Fruit fly (Drosophila melanogaster) whole organism, embryonic: ENCODE results near the gene Cyp28c1.

Experiments used
- BEAF-32 ChIP-seq: fragments of 200-800 bp; sonication (Bioruptor generic); optimal IDR thresholded peaks from 3 replicates; lab custom pipeline; 2017; ENCODE audit warnings: missing biosample characterization, missing genetic modification characterization, mild to moderate bottlenecking, moderate library complexity, missing genetic modification reagents
- CG10147 ChIP-seq: fragments of 200-800 bp; sonication (Bioruptor generic); optimal IDR thresholded peaks from 2 replicates; lab custom pipeline; 2019; ENCODE audit warnings: missing biosample characterization, mild to moderate bottlenecking, missing genetic modification characterization, moderate library complexity
- CG10267 ChIP-seq: fragments of 200-800 bp; sonication (Bioruptor generic); optimal IDR thresholded peaks from 2 replicates; lab custom pipeline; 2018; ENCODE audit warnings: missing biosample characterization, mild to moderate bottlenecking, missing genetic modification characterization, moderate library complexity
- CG13287 ChIP-seq: fragments of 200-800 bp; sonication (Bioruptor generic); IDR thresholded peaks from 2 replicates; pipeline ENCODE4 v1.3.6; 2022; ENCODE audit warnings: missing biosample characterization, missing genetic modification characterization; ENCODE audit not compliant: partially characterized antibody
- CG14441 ChIP-seq: fragments of 200-800 bp; sonication (Bioruptor generic); IDR thresholded peaks from 2 replicates; pipeline ENCODE4 v1.3.6; 2022; ENCODE audit warnings: missing biosample characterization, missing genetic modification characterization
- CG17328 ChIP-seq: fragments of 200-800 bp; sonication (Bioruptor generic); IDR thresholded peaks from 2 replicates; pipeline ENCODE4 v1.3.6; 2022; ENCODE audit warnings: missing biosample characterization, missing genetic modification characterization
- CG17361 ChIP-seq: fragments of 200-800 bp; sonication (Bioruptor generic); IDR thresholded peaks from 3 replicates; pipeline ENCODE4 v1.3.6; 2022; ENCODE audit warnings: missing biosample characterization, missing genetic modification characterization
- CG2120 ChIP-seq: fragments of 200-800 bp; sonication (Bioruptor generic); optimal IDR thresholded peaks from 3 replicates; lab custom pipeline; 2016; ENCODE audit warnings: missing biosample characterization, missing genetic modification characterization
- CG2678 ChIP-seq: fragments of 200-800 bp; sonication (Bioruptor generic); optimal IDR thresholded peaks from 3 replicates; lab custom pipeline; 2019; ENCODE audit warnings: missing biosample characterization, mild to moderate bottlenecking, missing genetic modification characterization, moderate library complexity
- CG2712 ChIP-seq: fragments of 200-800 bp; optimal IDR thresholded peaks from 3 replicates; lab custom pipeline; 2019; ENCODE audit warnings: missing biosample characterization, mild to moderate bottlenecking, missing genetic modification characterization, moderate library complexity
- CG31365 ChIP-seq: fragments of 200-800 bp; sonication (Bioruptor generic); optimal IDR thresholded peaks from 2 replicates; lab custom pipeline; 2018; ENCODE audit warnings: missing biosample characterization, mild to moderate bottlenecking, missing genetic modification characterization
- CG3838 ChIP-seq: fragments of 200-800 bp; sonication (Bioruptor generic); optimal IDR thresholded peaks from 3 replicates; lab custom pipeline; 2016; ENCODE audit warnings: missing biosample characterization, missing genetic modification characterization
- CG4404 ChIP-seq: fragments of 200-800 bp; sonication (Bioruptor generic); IDR thresholded peaks from 2 replicates; pipeline ENCODE4 v1.3.6; 2022; ENCODE audit warnings: missing biosample characterization, missing genetic modification characterization
- CG6272 ChIP-seq: fragments of 200-800 bp; sonication (Bioruptor generic); IDR thresholded peaks from 2 replicates; pipeline ENCODE4 v1.3.6; 2022; ENCODE audit warnings: missing biosample characterization, missing genetic modification characterization
- CG6683 ChIP-seq: fragments of 200-800 bp; sonication (Bioruptor generic); optimal IDR thresholded peaks from 2 replicates; lab custom pipeline; 2017; ENCODE audit warnings: missing biosample characterization, mild to moderate bottlenecking, missing genetic modification characterization, missing genetic modification reagents
- CG7271 ChIP-seq: fragments of 200-800 bp; sonication (Bioruptor generic); optimal IDR thresholded peaks from 2 replicates; lab custom pipeline; 2018; ENCODE audit warnings: missing biosample characterization, mild to moderate bottlenecking, missing genetic modification characterization, moderate library complexity
- CG9609 ChIP-seq: fragments of 200-800 bp; sonication (Bioruptor generic); optimal IDR thresholded peaks from 3 replicates; lab custom pipeline; 2016; ENCODE audit warnings: missing biosample characterization, missing genetic modification characterization
- CG9727 ChIP-seq: fragments of 200-800 bp; sonication (Bioruptor generic); optimal IDR thresholded peaks from 3 replicates; lab custom pipeline; 2017; ENCODE audit warnings: missing biosample characterization, mild to moderate bottlenecking, missing genetic modification characterization
- CG9797 ChIP-seq: fragments of 200-800 bp; sonication (Bioruptor generic); optimal IDR thresholded peaks from 3 replicates; lab custom pipeline; 2018; ENCODE audit warnings: missing biosample characterization, mild to moderate bottlenecking, missing genetic modification characterization
- Dek ChIP-seq: fragments of 200-800 bp; sonication (Bioruptor generic); optimal IDR thresholded peaks from 3 replicates; lab custom pipeline; 2019; ENCODE audit warnings: missing biosample characterization, mild to moderate bottlenecking, missing genetic modification characterization, moderate library complexity
- E2f2 ChIP-seq: fragments of 200-800 bp; sonication (Bioruptor generic); IDR thresholded peaks from 2 replicates; pipeline ENCODE4 v1.3.6; 2022; ENCODE audit warnings: missing biosample characterization, missing genetic modification characterization
- Eip74EF ChIP-seq, 2 experiments: fragments of 200-800 bp in 1 of 2; fragments of >200 bp in 1 of 2; sonication (Bioruptor generic) in 1 of 2; optimal IDR thresholded peaks; 2 replicates each; lab custom pipeline; 2017 to 2019; ENCODE audit warnings: missing biosample characterization in 2 of 2, missing genetic modification characterization in 2 of 2, mild to moderate bottlenecking in 1 of 2, moderate library complexity in 1 of 2
- Ets97D ChIP-seq: fragments of 200-800 bp; sonication (Bioruptor generic); optimal IDR thresholded peaks from 3 replicates; lab custom pipeline; 2016; ENCODE audit warnings: missing biosample characterization, missing genetic modification characterization
- Myb ChIP-seq: fragments of 200-800 bp; sonication (Bioruptor generic); optimal IDR thresholded peaks from 2 replicates; lab custom pipeline; 2016; ENCODE audit warnings: missing biosample characterization, missing genetic modification characterization
- Nf-YA ChIP-seq: fragments of 200-800 bp; sonication (Bioruptor generic); IDR thresholded peaks from 2 replicates; pipeline ENCODE4 v1.3.6; 2022; ENCODE audit warnings: missing biosample characterization, missing genetic modification characterization
- Oli ChIP-seq: fragments of 200-800 bp; sonication (Bioruptor generic); optimal IDR thresholded peaks from 2 replicates; lab custom pipeline; 2018; ENCODE audit warnings: missing biosample characterization, mild to moderate bottlenecking, missing genetic modification characterization, moderate library complexity
- Scr ChIP-seq: fragments of 200-800 bp; sonication (Bioruptor generic); IDR thresholded peaks from 2 replicates; pipeline ENCODE4 v1.3.6; 2022; ENCODE audit warnings: missing biosample characterization, missing genetic modification characterization; ENCODE audit not compliant: partially characterized antibody
- Trl ChIP-seq, 3 experiments: fragments of >200 bp in 2 of 3; fragments of 200-800 bp in 1 of 3; sonication (Bioruptor generic) in 1 of 3; optimal IDR thresholded peaks; 2 replicates in 1 of 3; 3 replicates in 2 of 3; lab custom pipeline; 2016 to 2017; ENCODE audit warnings: missing biosample characterization in 1 of 3, missing genetic modification characterization in 1 of 3
- bcd ChIP-seq: fragments of 200-800 bp; sonication (Bioruptor generic); optimal IDR thresholded peaks from 2 replicates; lab custom pipeline; 2017; ENCODE audit warnings: missing biosample characterization, mild to moderate bottlenecking, missing genetic modification characterization
- cad ChIP-seq: fragments of >200 bp; optimal IDR thresholded peaks from 2 replicates; lab custom pipeline; 2017; ENCODE audit warnings: missing biosample characterization, missing genetic modification characterization
- chn ChIP-seq: fragments of 200-800 bp; sonication (Bioruptor generic); optimal IDR thresholded peaks from 2 replicates; lab custom pipeline; 2016; ENCODE audit warnings: missing biosample characterization, missing genetic modification characterization
- dan ChIP-seq: fragments of 200-800 bp; sonication (Bioruptor generic); IDR thresholded peaks from 2 replicates; pipeline ENCODE4 v1.3.6; 2022; ENCODE audit warnings: missing biosample characterization, missing genetic modification characterization
- ftz-f1 ChIP-seq: fragments of 200-800 bp; sonication (Bioruptor generic); optimal IDR thresholded peaks from 2 replicates; lab custom pipeline; 2016; ENCODE audit warnings: missing biosample characterization, missing genetic modification characterization
- jumu ChIP-seq: fragments of 200-800 bp; sonication (Bioruptor generic); optimal IDR thresholded peaks from 3 replicates; lab custom pipeline; 2016; ENCODE audit warnings: missing biosample characterization, missing genetic modification characterization
- klu ChIP-seq: fragments of 200-800 bp; sonication (Bioruptor generic); IDR thresholded peaks from 2 replicates; pipeline ENCODE4 v1.3.6; 2022; ENCODE audit warnings: missing biosample characterization, missing genetic modification characterization
- lmd ChIP-seq: fragments of 200-800 bp; sonication (Bioruptor generic); IDR thresholded peaks from 2 replicates; pipeline ENCODE4 v1.3.6; 2022; ENCODE audit warnings: missing biosample characterization, missing genetic modification characterization
- nerfin-2 ChIP-seq: fragments of 200-800 bp; sonication (Bioruptor generic); IDR thresholded peaks from 2 replicates; pipeline ENCODE4 v1.3.6; 2022; ENCODE audit warnings: missing biosample characterization, missing genetic modification characterization; ENCODE audit not compliant: partially characterized antibody
- onecut ChIP-seq: fragments of 200-800 bp; sonication (Bioruptor generic); IDR thresholded peaks from 2 replicates; pipeline ENCODE4 v1.3.6; 2022; ENCODE audit warnings: missing biosample characterization, missing genetic modification characterization
- peb ChIP-seq: fragments of 200-800 bp; sonication (Bioruptor generic); IDR thresholded peaks from 2 replicates; pipeline ENCODE4 v1.3.6; 2022; ENCODE audit warnings: missing biosample characterization, missing genetic modification characterization
- pfk ChIP-seq: fragments of 200-800 bp; sonication (Bioruptor generic); optimal IDR thresholded peaks from 2 replicates; lab custom pipeline; 2018; ENCODE audit warnings: missing biosample characterization, mild to moderate bottlenecking, missing genetic modification characterization, moderate library complexity
- phol ChIP-seq: fragments of 200-800 bp; sonication (Bioruptor generic); optimal IDR thresholded peaks from 3 replicates; lab custom pipeline; 2018; ENCODE audit warnings: missing biosample characterization, mild to moderate bottlenecking, missing genetic modification characterization, moderate library complexity
- ro ChIP-seq: fragments of 200-800 bp; sonication (Bioruptor generic); IDR thresholded peaks from 2 replicates; pipeline ENCODE4 v1.3.6; 2022; ENCODE audit warnings: missing biosample characterization, missing genetic modification characterization
- row ChIP-seq: fragments of 200-800 bp; sonication (Bioruptor generic); IDR thresholded peaks from 3 replicates; pipeline ENCODE4 v1.3.6; 2022; ENCODE audit warnings: missing biosample characterization, missing genetic modification characterization
- sqz ChIP-seq: fragments of 200-800 bp; sonication (Bioruptor generic); optimal IDR thresholded peaks from 3 replicates; lab custom pipeline; 2018; ENCODE audit warnings: missing biosample characterization, mild to moderate bottlenecking, missing genetic modification characterization
- stwl ChIP-seq: fragments of 200-800 bp; sonication (Bioruptor generic); optimal IDR thresholded peaks from 3 replicates; lab custom pipeline; 2018; ENCODE audit warnings: missing biosample characterization, mild to moderate bottlenecking, missing genetic modification characterization, moderate library complexity
- tap ChIP-seq: fragments of 200-800 bp; optimal IDR thresholded peaks from 3 replicates; lab custom pipeline; 2019; ENCODE audit warnings: missing biosample characterization, mild to moderate bottlenecking, missing genetic modification characterization, moderate library complexity
- twi ChIP-seq: fragments of 200-800 bp; optimal IDR thresholded peaks from 2 replicates; lab custom pipeline; 2019; ENCODE audit warnings: missing biosample characterization, mild to moderate bottlenecking, missing genetic modification characterization, moderate library complexity
- z ChIP-seq: fragments of 200-800 bp; sonication (Bioruptor generic); IDR thresholded peaks from 3 replicates; pipeline ENCODE4 v1.3.6; 2022; ENCODE audit warnings: missing biosample characterization, missing genetic modification characterization
- zen ChIP-seq: fragments of 200-800 bp; sonication (Bioruptor generic); optimal IDR thresholded peaks from 3 replicates; lab custom pipeline; 2018; ENCODE audit warnings: missing biosample characterization, mild to moderate bottlenecking, missing genetic modification characterization, moderate library complexity
- zf30C ChIP-seq: fragments of 200-800 bp; sonication (Bioruptor generic); optimal IDR thresholded peaks from 3 replicates; lab custom pipeline; 2018; ENCODE audit warnings: missing biosample characterization, mild to moderate bottlenecking, missing genetic modification characterization

Cyp28c1 gene

dm6 chrX:11816434-11816948, 22.9 kb upstream of the Cyp28c1 start, which contains the start of the genes CG1578 and rudhira (continued):
- no peak for TF ChIP-seq zf30C (GFP tag; lab: Kevin White, UChicago)
- TF ChIP-seq CG2678 (tag; lab: Kevin White, UChicago), result peak; percentile 11
- no peak for TF ChIP-seq CG7271 (tag; lab: Kevin White, UChicago)
- TF ChIP-seq Trl (optimal IDR thresholded peaks at IDR 0.05; lab: Kevin White, UChicago), result no peak
- TF ChIP-seq Trl (GFP tag; optimal IDR thresholded peaks at IDR 0.05; lab: Kevin White, UChicago), result no peak
- peak; percentile 11; the same call in 1 of the 2 replicates for TF ChIP-seq onecut (GFP tag; lab: Robert Waterston, UW)
- no peak for TF ChIP-seq CG6272 (GFP tag; lab: Robert Waterston, UW)
- no peak for TF ChIP-seq peb (GFP tag; lab: Robert Waterston, UW)
- no peak for TF ChIP-seq nerfin-2 (GFP tag; lab: Robert Waterston, UW)
- no peak for TF ChIP-seq CG4404 (GFP tag; lab: Robert Waterston, UW)
- no peak for TF ChIP-seq CG2120 (GFP tag; lab: Kevin White, UChicago)
- no peak for TF ChIP-seq Nf-YA (GFP tag; lab: Robert Waterston, UW)
- no peak for TF ChIP-seq CG3838 (GFP tag; lab: Kevin White, UChicago)
- TF ChIP-seq Scr, result peak; percentile 26; the same call in 1 of the 2 replicates
- peak; percentile 21 for TF ChIP-seq row (GFP tag; lab: Robert Waterston, UW)
- TF ChIP-seq CG10147 (GFP tag; lab: Kevin White, UChicago), result no peak
- peak in 1 of 2 experiments; percentile 28 for TF ChIP-seq Eip74EF (GFP tag; optimal IDR thresholded peaks at IDR 0.05; lab: Kevin White, UChicago)
- peak; percentile 58 for TF ChIP-seq E2f2 (GFP tag; lab: Robert Waterston, UW)
- TF ChIP-seq BEAF-32 (GFP tag; lab: Kevin White, UChicago), result peak; percentile 52
- no peak for TF ChIP-seq Dek
- TF ChIP-seq bcd (GFP tag; lab: Kevin White, UChicago), result peak; percentile 34
- TF ChIP-seq CG10267 (tag; lab: Kevin White, UChicago), result peak; percentile 88
- TF ChIP-seq CG9797 (GFP tag; lab: Kevin White, UChicago), result peak; percentile 82
- no peak for TF ChIP-seq jumu (GFP tag; lab: Kevin White, UChicago)
- no peak for TF ChIP-seq cad (GFP tag; lab: Kevin White, UChicago)
- TF ChIP-seq Myb (GFP tag; lab: Kevin White, UChicago), result peak; percentile 52
- no peak for TF ChIP-seq CG17328 (GFP tag; lab: Robert Waterston, UW)
- TF ChIP-seq CG14441 (GFP tag; lab: Robert Waterston, UW), result no peak
- TF ChIP-seq stwl, result peak; percentile 80
- no peak for TF ChIP-seq chn (GFP tag; lab: Kevin White, UChicago)
- peak; percentile 46 for TF ChIP-seq sqz (GFP tag; lab: Kevin White, UChicago)
- 0 out of 3 replicates have a peak, but pooled peaks have one; percentile 17 for TF ChIP-seq CG17361 (GFP tag; lab: Robert Waterston, UW)
- TF ChIP-seq dan (GFP tag; lab: Robert Waterston, UW), result no peak
- peak; percentile 30 for TF ChIP-seq CG9727 (GFP tag; lab: Kevin White, UChicago)
- peak; percentile 39 for TF ChIP-seq phol (tag; lab: Kevin White, UChicago)
- TF ChIP-seq pfk (GFP tag; lab: Kevin White, UChicago), result no peak
- no peak for TF ChIP-seq CG9609 (GFP tag; lab: Kevin White, UChicago)
- TF ChIP-seq tap (tag; lab: Kevin White, UChicago), result no peak
- TF ChIP-seq ftz-f1 (GFP tag; lab: Kevin White, UChicago), result peak; percentile 71
- no peak for TF ChIP-seq klu
- peak; percentile 44 for TF ChIP-seq zen (tag; lab: Kevin White, UChicago)
- TF ChIP-seq ro (GFP tag; lab: Robert Waterston, UW), result no peak
- TF ChIP-seq lmd, result no peak
- no peak for TF ChIP-seq twi
- TF ChIP-seq CG6683, result no peak
- TF ChIP-seq CG2712 (tag; lab: Kevin White, UChicago), result no peak
- peak; percentile 46 for TF ChIP-seq Ets97D
- TF ChIP-seq CG31365 (tag; lab: Kevin White, UChicago), result no peak
- no peak for TF ChIP-seq Oli (tag; lab: Kevin White, UChicago)
- TF ChIP-seq CG13287 (GFP tag; lab: Robert Waterston, UW), result peak; percentile 12; the same call in 1 of the 2 replicates
- no peak for TF ChIP-seq z
